Worm (Caenorhabditis elegans): ENCODE measurements around the gene Y55F3AM.9.

DNA sequence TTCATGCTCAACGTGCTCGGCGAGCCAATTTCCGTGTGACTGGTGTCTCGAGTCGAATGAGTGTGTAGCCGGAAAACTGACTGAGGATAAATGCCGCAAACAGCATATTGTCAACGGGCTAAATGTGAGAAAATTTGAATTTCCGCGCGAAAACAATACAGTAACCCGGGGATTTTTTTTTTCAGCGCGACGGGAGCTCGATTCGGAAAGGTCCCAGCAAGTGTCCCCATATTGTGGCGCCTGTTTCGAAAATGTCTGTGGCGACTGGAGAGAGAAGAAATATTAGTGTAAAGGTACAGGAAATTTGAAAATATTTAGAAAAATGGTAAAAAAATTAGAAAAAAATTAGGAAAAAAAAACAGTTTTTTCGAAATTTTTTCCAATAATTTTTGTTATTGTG lies 38.4 kb downstream of the Y55F3AM.9 start:
- TF ChIP-seq flt-1 (GFP tag; IDR thresholded peaks at IDR 0.05) (no peak), T22C8.4 (GFP tag; IDR thresholded peaks at IDR 0.05) (no peak), klf-2 (GFP tag; conservative IDR thresholded peaks at IDR 0.05) (no peak), med-1 (GFP tag; optimal IDR thresholded peaks at IDR 0.05; ENCODE audit: insufficient read depth) (no peak), ref-1 (GFP tag; conservative IDR thresholded peaks at IDR 0.05) (no peak), ztf-29 (GFP tag; IDR thresholded peaks at IDR 0.05) (no peak), ztf-23 (GFP tag; IDR thresholded peaks at IDR 0.05) (no peak), tab-1 (GFP tag; IDR thresholded peaks at IDR 0.05) (no peak), cog-1 (tag; optimal IDR thresholded peaks at IDR 0.05) (no peak)
